Fruit fly (Drosophila melanogaster) whole organism, embryonic: ENCODE measurements around the gene CG5355.
A peak's percentile ranks its signal among the peaks of the same experiment; 100 is the strongest.

Experiments used
- Ada2b ChIP-seq: fragments of 200-800 bp; sonication (Bioruptor generic); IDR thresholded peaks from 2 replicates; pipeline ENCODE4 v1.3.6; 2022; ENCODE audit warnings: missing biosample characterization, missing genetic modification characterization
- Atf3 ChIP-seq: fragments of 200-800 bp; sonication (Bioruptor generic); optimal IDR thresholded peaks from 3 replicates; lab custom pipeline; 2016; ENCODE audit warnings: missing biosample characterization, missing genetic modification characterization
- CG10565 ChIP-seq: fragments of 200-800 bp; sonication (Bioruptor generic); optimal IDR thresholded peaks from 3 replicates; lab custom pipeline; 2016; ENCODE audit warnings: missing biosample characterization, mild to moderate bottlenecking, missing genetic modification characterization
- CG12155 ChIP-seq: fragments of 200-800 bp; sonication (Bioruptor generic); optimal IDR thresholded peaks from 3 replicates; lab custom pipeline; 2016; ENCODE audit warnings: missing biosample characterization, missing genetic modification characterization
- CG16863 ChIP-seq: fragments of 200-800 bp; sonication (Bioruptor generic); optimal IDR thresholded peaks from 3 replicates; lab custom pipeline; 2016; ENCODE audit warnings: missing biosample characterization, missing genetic modification characterization
- CG17361 ChIP-seq: fragments of 200-800 bp; sonication (Bioruptor generic); IDR thresholded peaks from 3 replicates; pipeline ENCODE4 v1.3.6; 2022; ENCODE audit warnings: missing biosample characterization, missing genetic modification characterization
- CG17829 ChIP-seq: fragments of 200-800 bp; optimal IDR thresholded peaks from 2 replicates; lab custom pipeline; 2019; ENCODE audit warnings: missing biosample characterization, mild to moderate bottlenecking, missing genetic modification characterization, moderate library complexity
- CG31224 ChIP-seq: fragments of 200-800 bp; sonication (Bioruptor generic); IDR thresholded peaks from 2 replicates; pipeline ENCODE4 v1.3.6; 2022; ENCODE audit warnings: missing biosample characterization, missing genetic modification characterization
- CG4730 ChIP-seq: fragments of 200-800 bp; sonication (Bioruptor generic); IDR thresholded peaks from 2 replicates; pipeline ENCODE4 v1.3.6; 2022; ENCODE audit warnings: missing biosample characterization, missing genetic modification characterization
- CG6854 ChIP-seq: fragments of 200-800 bp; sonication (Bioruptor generic); optimal IDR thresholded peaks from 3 replicates; lab custom pipeline; 2017; ENCODE audit warnings: missing biosample characterization, mild to moderate bottlenecking, missing genetic modification characterization
- CG7357 ChIP-seq: fragments of 200-800 bp; sonication (Bioruptor generic); IDR thresholded peaks from 3 replicates; pipeline ENCODE4 v1.3.6; 2022; ENCODE audit warnings: missing biosample characterization, missing genetic modification characterization
- CG7786 ChIP-seq: fragments of 200-800 bp; sonication (Bioruptor generic); optimal IDR thresholded peaks from 2 replicates; lab custom pipeline; 2016; ENCODE audit warnings: missing biosample characterization, missing genetic modification characterization
- CG7839 ChIP-seq: fragments of 200-800 bp; sonication (Bioruptor generic); optimal IDR thresholded peaks from 3 replicates; lab custom pipeline; 2018; ENCODE audit warnings: missing biosample characterization, mild to moderate bottlenecking, missing genetic modification characterization, moderate library complexity
- CG8281 ChIP-seq: fragments of 200-800 bp; sonication (Bioruptor generic); optimal IDR thresholded peaks from 2 replicates; lab custom pipeline; 2018; ENCODE audit warnings: missing biosample characterization, mild to moderate bottlenecking, missing genetic modification characterization, moderate library complexity
- CG8388 ChIP-seq: fragments of 200-800 bp; sonication (Bioruptor generic); optimal IDR thresholded peaks from 2 replicates; lab custom pipeline; 2019; ENCODE audit warnings: missing biosample characterization, mild to moderate bottlenecking, missing genetic modification characterization, moderate library complexity
- CHES-1-like ChIP-seq: fragments of 200-800 bp; sonication (Bioruptor generic); optimal IDR thresholded peaks from 2 replicates; lab custom pipeline; 2016; ENCODE audit warnings: missing biosample characterization, missing genetic modification characterization
- D19B ChIP-seq: fragments of 200-800 bp; sonication (Bioruptor generic); optimal IDR thresholded peaks from 2 replicates; lab custom pipeline; 2017; ENCODE audit warnings: missing biosample characterization, mild to moderate bottlenecking, missing genetic modification characterization
- Doc2 ChIP-seq: fragments of 200-800 bp; sonication (Bioruptor generic); IDR thresholded peaks from 2 replicates; pipeline ENCODE4 v1.3.6; 2022; ENCODE audit warnings: missing biosample characterization, missing genetic modification characterization
- E2f1 ChIP-seq: fragments of 200-800 bp; sonication (Bioruptor generic); IDR thresholded peaks from 2 replicates; pipeline ENCODE4 v1.3.6; 2022; ENCODE audit warnings: missing biosample characterization, missing genetic modification characterization
- H2.0 ChIP-seq: fragments of 200-800 bp; sonication (Bioruptor generic); IDR thresholded peaks from 2 replicates; pipeline ENCODE4 v1.3.6; 2022; ENCODE audit warnings: missing biosample characterization, missing genetic modification characterization
- HLH4C ChIP-seq: fragments of 200-800 bp; sonication (Bioruptor generic); IDR thresholded peaks from 3 replicates; pipeline ENCODE4 v1.3.6; 2022; ENCODE audit warnings: missing biosample characterization, missing genetic modification characterization; ENCODE audit not compliant: partially characterized antibody
- Hey ChIP-seq: fragments of 200-800 bp; sonication (Bioruptor generic); optimal IDR thresholded peaks from 3 replicates; lab custom pipeline; 2018; ENCODE audit warnings: missing biosample characterization, mild to moderate bottlenecking, missing genetic modification characterization
- Neu2 ChIP-seq: fragments of 200-800 bp; sonication (Bioruptor generic); optimal IDR thresholded peaks from 3 replicates; lab custom pipeline; 2016; ENCODE audit warnings: missing biosample characterization, missing genetic modification characterization, borderline replicate concordance
- Nf-YB ChIP-seq: fragments of 200-800 bp; sonication (Bioruptor generic); optimal IDR thresholded peaks from 3 replicates; lab custom pipeline; 2019; ENCODE audit warnings: missing biosample characterization, mild to moderate bottlenecking, missing genetic modification characterization, moderate library complexity
- PHDP ChIP-seq: fragments of 200-800 bp; sonication (Bioruptor generic); optimal IDR thresholded peaks from 3 replicates; lab custom pipeline; 2018; ENCODE audit warnings: missing biosample characterization, mild to moderate bottlenecking, missing genetic modification characterization, moderate library complexity
- Poxn ChIP-seq: fragments of 200-800 bp; sonication (Bioruptor generic); IDR thresholded peaks from 2 replicates; pipeline ENCODE4 v1.3.6; 2022; ENCODE audit warnings: missing biosample characterization, missing genetic modification characterization
- Side ChIP-seq: fragments of 200-800 bp; sonication (Bioruptor generic); optimal IDR thresholded peaks from 2 replicates; lab custom pipeline; 2016; ENCODE audit warnings: missing biosample characterization, missing genetic modification characterization
- Six4 ChIP-seq: fragments of 200-800 bp; sonication (Bioruptor generic); optimal IDR thresholded peaks from 2 replicates; lab custom pipeline; 2016; ENCODE audit warnings: missing biosample characterization, missing genetic modification characterization
- Ssrp ChIP-seq: fragments of 200-800 bp; sonication (Bioruptor generic); optimal IDR thresholded peaks from 2 replicates; lab custom pipeline; 2018; ENCODE audit warnings: missing biosample characterization, mild to moderate bottlenecking, missing genetic modification characterization, moderate library complexity
- Stat92E ChIP-seq, 3 experiments: fragments of >200 bp in 2 of 3; fragments of 200-800 bp in 1 of 3; sonication (Bioruptor generic) in 1 of 3; optimal IDR thresholded peaks; 2 replicates each; lab custom pipeline; 2017 to 2019; ENCODE audit warnings: missing biosample characterization in 3 of 3, missing genetic modification characterization in 3 of 3, mild to moderate bottlenecking in 1 of 3, moderate library complexity in 1 of 3
- TFAM ChIP-seq: fragments of 200-800 bp; sonication (Bioruptor generic); optimal IDR thresholded peaks from 2 replicates; lab custom pipeline; 2017; ENCODE audit warnings: missing biosample characterization, missing genetic modification characterization, inconsistent platforms
- Xrp1 ChIP-seq: fragments of 200-800 bp; sonication (Bioruptor generic); IDR thresholded peaks from 2 replicates; pipeline ENCODE4 v1.3.6; 2022; ENCODE audit warnings: missing biosample characterization, missing genetic modification characterization
- abd-A ChIP-seq: fragments of 200-800 bp; sonication (Bioruptor generic); optimal IDR thresholded peaks from 3 replicates; lab custom pipeline; 2019; ENCODE audit warnings: missing biosample characterization, mild to moderate bottlenecking, missing genetic modification characterization, moderate library complexity
- bowl ChIP-seq: fragments of 200-800 bp; sonication (Bioruptor generic); IDR thresholded peaks from 2 replicates; pipeline ENCODE4 v1.3.6; 2022; ENCODE audit warnings: missing biosample characterization, missing genetic modification characterization
- chm ChIP-seq: fragments of 200-800 bp; sonication (Bioruptor generic); IDR thresholded peaks from 2 replicates; pipeline ENCODE4 v1.3.6; 2022; ENCODE audit warnings: missing biosample characterization, missing genetic modification characterization
- crp ChIP-seq, 2 experiments: fragments of 200-800 bp; sonication (Bioruptor generic); optimal IDR thresholded peaks; 2 replicates in 1 of 2; 3 replicates in 1 of 2; lab custom pipeline; 2017; ENCODE audit warnings: missing biosample characterization in 2 of 2, missing genetic modification characterization in 2 of 2, mild to moderate bottlenecking in 1 of 2, moderate library complexity in 1 of 2
- dan ChIP-seq: fragments of 200-800 bp; sonication (Bioruptor generic); IDR thresholded peaks from 2 replicates; pipeline ENCODE4 v1.3.6; 2022; ENCODE audit warnings: missing biosample characterization, missing genetic modification characterization
- danr ChIP-seq: fragments of 200-800 bp; sonication (Bioruptor generic); IDR thresholded peaks from 2 replicates; pipeline ENCODE4 v1.3.6; 2022; ENCODE audit warnings: missing biosample characterization, missing genetic modification characterization
- gsb-n ChIP-seq: fragments of 200-800 bp; sonication (Bioruptor generic); optimal IDR thresholded peaks from 3 replicates; lab custom pipeline; 2018; ENCODE audit warnings: missing biosample characterization, mild to moderate bottlenecking, missing genetic modification characterization
- hb ChIP-seq: fragments of 200-800 bp; sonication (Bioruptor generic); IDR thresholded peaks from 3 replicates; pipeline ENCODE4 v1.3.6; 2022; ENCODE audit warnings: missing biosample characterization, missing genetic modification characterization; ENCODE audit not compliant: partially characterized antibody
- mam ChIP-seq: fragments of 200-800 bp; sonication (Bioruptor generic); optimal IDR thresholded peaks from 3 replicates; lab custom pipeline; 2016; ENCODE audit warnings: missing biosample characterization, missing genetic modification characterization
- mirr ChIP-seq: fragments of 200-800 bp; sonication (Bioruptor generic); optimal IDR thresholded peaks from 3 replicates; lab custom pipeline; 2018; ENCODE audit warnings: missing biosample characterization, mild to moderate bottlenecking, missing genetic modification characterization
- nau ChIP-seq: fragments of 200-800 bp; sonication (Bioruptor generic); optimal IDR thresholded peaks from 3 replicates; lab custom pipeline; 2017; ENCODE audit warnings: missing biosample characterization, mild to moderate bottlenecking, missing genetic modification characterization, missing genetic modification reagents
- pnt ChIP-seq: fragments of 200-800 bp; sonication (Bioruptor generic); optimal IDR thresholded peaks from 3 replicates; lab custom pipeline; 2016; ENCODE audit warnings: missing biosample characterization, missing genetic modification characterization
- prd ChIP-seq, 3 experiments: fragments of >200 bp in 2 of 3; fragments of 200-800 bp in 1 of 3; sonication (Bioruptor generic) in 1 of 3; optimal IDR thresholded peaks in 2 of 3; IDR thresholded peaks in 1 of 3; 2 replicates in 2 of 3; 3 replicates in 1 of 3; pipeline versions ENCODE4 v1.3.6 to Lab custom; 2017 to 2022; ENCODE audit warnings: missing biosample characterization in 1 of 3, missing genetic modification characterization in 1 of 3
- pros ChIP-seq: fragments of 200-800 bp; sonication (Bioruptor generic); optimal IDR thresholded peaks from 3 replicates; lab custom pipeline; 2019; ENCODE audit warnings: missing biosample characterization, mild to moderate bottlenecking, missing genetic modification characterization, moderate library complexity
- sr ChIP-seq: fragments of 200-800 bp; sonication (Bioruptor generic); IDR thresholded peaks from 3 replicates; pipeline ENCODE4 v1.3.6; 2022; ENCODE audit warnings: missing biosample characterization, missing genetic modification characterization
- ssp ChIP-seq: fragments of 200-800 bp; sonication (Bioruptor generic); IDR thresholded peaks from 2 replicates; pipeline ENCODE4 v1.3.6; 2022; ENCODE audit warnings: missing biosample characterization, missing genetic modification characterization
- tx ChIP-seq: fragments of 200-800 bp; sonication (Bioruptor generic); optimal IDR thresholded peaks from 2 replicates; lab custom pipeline; 2016; ENCODE audit warnings: missing biosample characterization, missing genetic modification characterization

The CG5355 gene

DNA sequence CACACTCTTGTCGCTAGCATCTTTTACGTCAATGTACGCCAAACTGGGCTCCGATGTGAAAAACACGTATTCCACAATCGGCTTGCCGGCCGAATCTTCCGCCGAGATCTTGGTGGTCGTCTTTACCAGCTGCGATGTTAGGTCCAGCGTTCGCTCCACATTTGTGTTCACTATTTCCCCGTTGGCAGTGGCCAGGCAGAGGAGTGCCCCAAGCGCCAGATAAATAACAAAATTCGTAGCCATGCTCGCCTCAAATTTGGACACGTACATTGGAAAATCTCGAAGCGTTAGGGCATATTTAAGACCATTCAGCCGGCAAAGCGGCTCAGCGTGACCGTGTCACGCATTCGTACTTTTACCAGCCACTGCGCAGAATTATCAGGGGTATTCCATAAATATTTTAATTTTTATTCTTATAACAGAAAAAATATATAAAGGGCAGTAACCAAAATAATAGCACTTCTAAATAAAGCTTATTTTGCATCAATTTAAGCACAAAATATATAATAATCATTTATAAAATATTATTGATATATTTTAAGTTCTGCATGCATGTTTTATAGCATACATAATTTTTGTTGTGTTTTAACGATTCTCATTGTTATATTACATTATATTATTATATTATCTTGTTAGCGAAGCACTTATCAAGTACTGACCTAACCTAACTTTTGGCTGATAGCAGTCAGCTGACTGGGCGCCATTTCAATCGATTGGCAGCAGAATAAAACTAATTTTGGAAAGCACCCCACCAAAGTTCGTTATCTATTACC, 37.6 kb downstream of the CG5355 start, which contains the start of the genes CG33303 and dpr19 (continued):
- TF ChIP-seq Poxn (no peak), CG4730 (GFP tag; lab: Robert Waterston, UW) (peak; percentile 36; the same call in 1 of the 2 replicates), ssp (GFP tag; lab: Robert Waterston, UW) (peak; percentile 60; the same call in 1 of the 2 replicates), danr (no peak), CG17829 (tag; lab: Kevin White, UChicago) (peak; percentile 90), CG16863 (GFP tag; lab: Kevin White, UChicago) (no peak), dan (GFP tag; lab: Robert Waterston, UW) (no peak), CG10565 (GFP tag; lab: Kevin White, UChicago) (no peak), Side (GFP tag; lab: Kevin White, UChicago) (no peak), D19B (GFP tag; lab: Kevin White, UChicago) (peak; percentile 21), hb (no peak), Xrp1 (GFP tag; lab: Robert Waterston, UW) (peak; percentile 76), nau (GFP tag; lab: Kevin White, UChicago) (no peak), CG7839 (tag; lab: Kevin White, UChicago) (peak; percentile 83), TFAM (GFP tag; lab: Kevin White, UChicago) (no peak), Ssrp (peak; percentile 77), chm (GFP tag; lab: Robert Waterston, UW) (no peak; the same call in 1 of the 2 replicates), pros (GFP tag; lab: Kevin White, UChicago) (peak; percentile 26), Hey (tag; lab: Kevin White, UChicago) (no peak), sr (GFP tag; lab: Robert Waterston, UW) (no peak), mam (GFP tag; lab: Kevin White, UChicago) (no peak), Neu2 (GFP tag; lab: Kevin White, UChicago) (no peak), Doc2 (GFP tag; lab: Robert Waterston, UW) (no peak), prd (optimal IDR thresholded peaks at IDR 0.05; lab: Kevin White, UChicago) (no peak), prd (GFP tag; IDR thresholded peaks at IDR 0.05; lab: Robert Waterston, UW) (peak; percentile 27; the same call in 1 of the 3 replicates), H2.0 (peak; percentile 35; the same call in 1 of the 2 replicates), Six4 (GFP tag; lab: Kevin White, UChicago) (peak; percentile 47), mirr (GFP tag; lab: Kevin White, UChicago) (no peak), Stat92E (GFP tag; optimal IDR thresholded peaks at IDR 0.05; lab: Kevin White, UChicago) (no peak), Ada2b (GFP tag; lab: Robert Waterston, UW) (peak; percentile 42), CG7786 (no peak), PHDP (tag; lab: Kevin White, UChicago) (peak; percentile 90), CHES-1-like (GFP tag; lab: Kevin White, UChicago) (no peak), gsb-n (peak; percentile 82), tx (no peak), Nf-YB (peak; percentile 49), CG6854 (GFP tag; lab: Kevin White, UChicago) (peak; percentile 66), HLH4C (GFP tag; lab: Robert Waterston, UW) (no peak), CG8388 (GFP tag; lab: Kevin White, UChicago) (peak; percentile 86), abd-A (tag; lab: Kevin White, UChicago) (no peak), CG7357 (GFP tag; lab: Robert Waterston, UW) (no peak), CG12155 (GFP tag; lab: Kevin White, UChicago) (peak; percentile 50), CG31224 (peak; percentile 41; the same call in 1 of the 2 replicates), Atf3 (no peak), pnt (GFP tag; lab: Kevin White, UChicago) (no peak), E2f1 (GFP tag; lab: Robert Waterston, UW) (peak; percentile 60), crp (GFP tag; optimal IDR thresholded peaks at IDR 0.05; lab: Kevin White, UChicago) (peak in 1 of 2 experiments; percentile 79), CG17361 (peak; percentile 86; the same call in 2 of the 3 replicates), bowl (GFP tag; lab: Robert Waterston, UW) (no peak), CG8281 (peak; percentile 4)
